Fruit fly (Drosophila melanogaster): ENCODE data around the gene CG17224.

DNA sequence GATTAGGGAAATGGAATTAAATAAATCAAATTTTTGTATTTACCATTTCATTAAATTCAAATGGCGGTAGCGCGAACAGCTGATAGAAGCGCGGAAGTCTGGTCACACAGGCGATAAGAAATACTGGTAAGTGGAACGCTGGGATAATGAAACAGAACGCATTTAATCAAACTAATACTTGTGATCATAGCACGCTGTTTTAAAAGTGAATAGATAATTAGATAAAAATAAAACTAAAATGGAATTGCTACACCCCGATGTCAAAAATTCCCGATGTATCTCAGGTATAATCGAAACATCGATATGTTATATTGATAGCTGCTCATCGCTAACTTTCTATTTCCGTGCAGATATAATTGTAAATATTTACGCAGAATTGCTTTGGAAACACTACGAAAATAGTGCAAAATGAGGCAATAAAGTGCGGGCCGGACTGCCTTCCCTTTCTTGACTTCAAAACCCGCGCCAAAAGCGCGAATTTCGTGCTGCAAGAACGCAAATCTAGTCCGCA is 25.4 kb downstream of the CG17224 start, which contains the start of the genes okr and CG3558:
- TF ChIP-seq Pif1B (GFP tag; optimal IDR thresholded peaks at IDR 0.05): no peak
- TF ChIP-seq CG10348 (GFP tag; IDR thresholded peaks at IDR 0.05): no peak
- no peak for TF ChIP-seq Ets98B (GFP tag; IDR thresholded peaks at IDR 0.05)
- no peak for TF ChIP-seq Pif1A (GFP tag; optimal IDR thresholded peaks at IDR 0.05)
- no peak for TF ChIP-seq CG8159 (tag; optimal IDR thresholded peaks at IDR 0.05)
- TF ChIP-seq CG34367 (tag; optimal IDR thresholded peaks at IDR 0.05): no peak
- TF ChIP-seq CG4496 (GFP tag; IDR thresholded peaks at IDR 0.05): no peak
- no peak for TF ChIP-seq CG15710 (tag; optimal IDR thresholded peaks at IDR 0.05)
- TF ChIP-seq rn (GFP tag; IDR thresholded peaks at IDR 0.05): no peak
